Worm (Caenorhabditis elegans): ENCODE measurements around the gene C55A6.3.

The C55A6.3 gene

ce11 chrV:11548914-11549406, 35.6 kb upstream of the C55A6.3 start, which contains the start of the genes F38B7.17 and F38B7.3:
Gene F38B7.17 (minus strand): TSS chrV:11548964.
Gene F38B7.3 (plus strand): TSS chrV:11549107.
- TF ChIP-seq snpc-1.3 (tag; optimal IDR thresholded peaks at IDR 0.05; ENCODE audit: insufficient read depth), result no peak
- TF ChIP-seq cebp-1 (GFP tag; IDR thresholded peaks at IDR 0.05), result no peak
- TF ChIP-seq cebp-1 (tag; optimal IDR thresholded peaks at IDR 0.05), result peak; percentile 64
- TF ChIP-seq ztf-18 (tag; optimal IDR thresholded peaks at IDR 0.05), result peak; percentile 29
- TF ChIP-seq tbp1 (GFP tag; optimal IDR thresholded peaks at IDR 0.05), result peak; percentile 18
- no peak for TF ChIP-seq F55B11.4 (tag; optimal IDR thresholded peaks at IDR 0.05; ENCODE audit: borderline replicate concordance, insufficient read depth)
- TF ChIP-seq hmg-1.2 (GFP tag; IDR thresholded peaks at IDR 0.05), result peak; percentile 90
- TF ChIP-seq ztf-26 (tag; optimal IDR thresholded peaks at IDR 0.05), result peak; percentile 30
- peak; percentile 56 for TF ChIP-seq nhr-80 (tag; optimal IDR thresholded peaks at IDR 0.05)
- peak in 1 of 3 experiments; percentile 32 for TF ChIP-seq lin-35 (GFP tag; optimal IDR thresholded peaks at IDR 0.05)
- no peak for TF ChIP-seq dpff-1 (tag; optimal IDR thresholded peaks at IDR 0.05)
- TF ChIP-seq snpc-4 (GFP tag; optimal IDR thresholded peaks at IDR 0.05), result no peak
- peak in 3 of 4 experiments; percentile 6 to 48 (median 6) for TF ChIP-seq snpc-4 (tag; optimal IDR thresholded peaks at IDR 0.05)
- no peak for TF ChIP-seq let-526 (GFP tag; IDR thresholded peaks at IDR 0.05)
- no peak for TF ChIP-seq lir-1 (GFP tag; conservative IDR thresholded peaks at IDR 0.05)
- TF ChIP-seq lin-54 (GFP tag; optimal IDR thresholded peaks at IDR 0.05), result peak; percentile 15
- peak; percentile 15 for TF ChIP-seq ceh-27 (GFP tag; optimal IDR thresholded peaks at IDR 0.05)
- TF ChIP-seq attf-5 (GFP tag; optimal IDR thresholded peaks at IDR 0.05), result peak; percentile 60
- no peak for TF ChIP-seq tbx-9 (tag; optimal IDR thresholded peaks at IDR 0.05; ENCODE audit: borderline replicate concordance)
- peak; percentile 28 for TF ChIP-seq K12H6.12 (tag; optimal IDR thresholded peaks at IDR 0.05)
- 0 out of 2 replicates have a peak, but pooled peaks have one; percentile 19 for TF ChIP-seq dox-1 (GFP tag; IDR thresholded peaks at IDR 0.05)

ce11 chrV:11546795-11547194, 33.5 kb upstream of the C55A6.3 start, which contains the start of gene F38B7.11:
Gene F38B7.11 (plus strand): TSS chrV:11547095.
- TF ChIP-seq egrh-3 (GFP tag; IDR thresholded peaks at IDR 0.05) (no peak), C17E4.6 (GFP tag; IDR thresholded peaks at IDR 0.05) (no peak), ceh-100 (GFP tag; IDR thresholded peaks at IDR 0.05) (no peak), tlf-1 (GFP tag; optimal IDR thresholded peaks at IDR 0.05) (no peak), B0035.1 (tag; optimal IDR thresholded peaks at IDR 0.05) (no peak), let-526 (GFP tag; IDR thresholded peaks at IDR 0.05) (no peak), athp-1 (tag; optimal IDR thresholded peaks at IDR 0.05) (no peak), madf-3 (GFP tag; IDR thresholded peaks at IDR 0.05) (no peak), zfh-2 (GFP tag; conservative IDR thresholded peaks at IDR 0.05) (no peak), aptf-2 (GFP tag; conservative IDR thresholded peaks at IDR 0.05) (no peak), hlh-12 (tag; optimal IDR thresholded peaks at IDR 0.05) (no peak), Y79H2A.3 (GFP tag; conservative IDR thresholded peaks at IDR 0.05) (no peak), F39B2.1 (GFP tag; IDR thresholded peaks at IDR 0.05) (no peak), B0336.3 (GFP tag; IDR thresholded peaks at IDR 0.05) (no peak), F22D6.2 (tag; optimal IDR thresholded peaks at IDR 0.05) (no peak), aptf-3 (GFP tag; IDR thresholded peaks at IDR 0.05) (no peak), hmg-20 (GFP tag; IDR thresholded peaks at IDR 0.05) (no peak), T07F8.4 (tag; optimal IDR thresholded peaks at IDR 0.05) (no peak), hlh-26 (GFP tag; conservative IDR thresholded peaks at IDR 0.05) (no peak)
